Fruit fly (Drosophila melanogaster): ENCODE results near the gene jigr1.
A peak's percentile ranks its signal among the peaks of the same experiment; 100 is the strongest.

The jigr1 gene

dm6 chr3R:25626625-25627275 is 10.9 kb upstream of the jigr1 start, which contains the start of gene Ssadh (continued):
- TF ChIP-seq ato (GFP tag; IDR thresholded peaks at IDR 0.05; ENCODE audit: partially characterized antibody) (0 out of 2 replicates have a peak, but pooled peaks have one; percentile 47), CG16813 (GFP tag; IDR thresholded peaks at IDR 0.05; ENCODE audit: partially characterized antibody) (peak; percentile 58; the same call in 2 of the 3 replicates), Dll (GFP tag; IDR thresholded peaks at IDR 0.05; ENCODE audit: partially characterized antibody) (peak; percentile 63; the same call in 2 of the 4 replicates), E2f2 (GFP tag; IDR thresholded peaks at IDR 0.05) (peak; percentile 97), Poxn (GFP tag; IDR thresholded peaks at IDR 0.05) (no peak), Dref (GFP tag; IDR thresholded peaks at IDR 0.05) (peak; percentile 93), YL-1 (GFP tag; optimal IDR thresholded peaks at IDR 0.05) (peak; percentile 33), ranshi (GFP tag; IDR thresholded peaks at IDR 0.05) (no peak), Opbp (GFP tag; IDR thresholded peaks at IDR 0.05; ENCODE audit: partially characterized antibody) (peak; percentile 37; the same call in 1 of the 3 replicates), zf30C (GFP tag; optimal IDR thresholded peaks at IDR 0.05) (no peak), CG13624 (GFP tag; optimal IDR thresholded peaks at IDR 0.05) (peak; percentile 8), mirr (GFP tag; optimal IDR thresholded peaks at IDR 0.05) (no peak), CG33213 (GFP tag; optimal IDR thresholded peaks at IDR 0.05) (peak; percentile 16), Abd-B (GFP tag; optimal IDR thresholded peaks at IDR 0.05) (peak; percentile 4), hkb (optimal IDR thresholded peaks at IDR 0.05) (peak; percentile 46), hkb (GFP tag; IDR thresholded peaks at IDR 0.05) (no peak), CG4424 (GFP tag; optimal IDR thresholded peaks at IDR 0.05) (peak; percentile 2), CG11560 (tag; IDR thresholded peaks at IDR 0.05) (peak; percentile 99), CG34224 (GFP tag; IDR thresholded peaks at IDR 0.05; ENCODE audit: partially characterized antibody) (peak; percentile 34; the same call in 1 of the 3 replicates), pita (GFP tag; optimal IDR thresholded peaks at IDR 0.05) (no peak), org-1 (GFP tag; optimal IDR thresholded peaks at IDR 0.05) (no peak), HLH4C (GFP tag; IDR thresholded peaks at IDR 0.05; ENCODE audit: partially characterized antibody) (peak; percentile 75), Bgb (GFP tag; IDR thresholded peaks at IDR 0.05; ENCODE audit: partially characterized antibody) (peak; percentile 61; the same call in 1 of the 2 replicates), scrt (GFP tag; optimal IDR thresholded peaks at IDR 0.05) (no peak), Max (GFP tag; optimal IDR thresholded peaks at IDR 0.05) (peak; percentile 57), CG18011 (GFP tag; optimal IDR thresholded peaks at IDR 0.05) (peak; percentile 98), wek (GFP tag; optimal IDR thresholded peaks at IDR 0.05) (no peak), CoRest (tag; optimal IDR thresholded peaks at IDR 0.05) (peak; percentile 64), CG11504 (tag; optimal IDR thresholded peaks at IDR 0.05) (peak; percentile 44), nmo (GFP tag; optimal IDR thresholded peaks at IDR 0.05) (peak; percentile 35), Dip2 (GFP tag; IDR thresholded peaks at IDR 0.05) (no peak), CG18476 (GFP tag; optimal IDR thresholded peaks at IDR 0.05) (no peak), onecut (GFP tag; IDR thresholded peaks at IDR 0.05) (peak; percentile 93), Dp (GFP tag; optimal IDR thresholded peaks at IDR 0.05) (peak; percentile 93), CG9797 (GFP tag; optimal IDR thresholded peaks at IDR 0.05) (peak; percentile 51), schlank (tag; optimal IDR thresholded peaks at IDR 0.05) (no peak), vnd (GFP tag; IDR thresholded peaks at IDR 0.05; ENCODE audit: partially characterized antibody) (0 out of 3 replicates have a peak, but pooled peaks have one; percentile 40), CG7963 (GFP tag; IDR thresholded peaks at IDR 0.05; ENCODE audit: partially characterized antibody) (peak; percentile 50; the same call in 1 of the 3 replicates), dimm (GFP tag; IDR thresholded peaks at IDR 0.05) (no peak), CG15514 (GFP tag; optimal IDR thresholded peaks at IDR 0.05) (peak; percentile 95), CG31365 (tag; optimal IDR thresholded peaks at IDR 0.05) (peak; percentile 16), hb (GFP tag; IDR thresholded peaks at IDR 0.05; ENCODE audit: partially characterized antibody) (peak; percentile 61; the same call in 1 of the 3 replicates), CG2116 (GFP tag; optimal IDR thresholded peaks at IDR 0.05) (peak; percentile 78), Ets97D (GFP tag; optimal IDR thresholded peaks at IDR 0.05) (peak; percentile 39), CG12236 (GFP tag; optimal IDR thresholded peaks at IDR 0.05) (no peak), pzg (GFP tag; optimal IDR thresholded peaks at IDR 0.05) (peak; percentile 59), gfzf (GFP tag; optimal IDR thresholded peaks at IDR 0.05) (peak; percentile 23)
